Fruit fly (Drosophila melanogaster) whole organism, embryonic: ENCODE data around the gene osi.

Experiments
- Atf3 ChIP-seq: fragments of 200-800 bp; sonication (Bioruptor generic); optimal IDR thresholded peaks from 3 replicates; lab custom pipeline; 2016; ENCODE audit warnings: missing biosample characterization, missing genetic modification characterization
- Atf6 ChIP-seq: fragments of 200-800 bp; sonication (Bioruptor generic); IDR thresholded peaks from 2 replicates; pipeline ENCODE4 v1.3.6; 2022; ENCODE audit warnings: missing biosample characterization, missing genetic modification characterization
- C15 ChIP-seq: fragments of 200-800 bp; sonication (Bioruptor generic); IDR thresholded peaks from 3 replicates; pipeline ENCODE4 v1.3.6; 2022; ENCODE audit warnings: missing biosample characterization, missing genetic modification characterization
- CG11085 ChIP-seq: fragments of 200-800 bp; sonication (Bioruptor generic); IDR thresholded peaks from 2 replicates; pipeline ENCODE4 v1.3.6; 2022; ENCODE audit warnings: missing biosample characterization, missing genetic modification characterization
- CG12104 ChIP-seq: fragments of 200-800 bp; sonication (Bioruptor generic); optimal IDR thresholded peaks from 3 replicates; lab custom pipeline; 2016; ENCODE audit warnings: missing biosample characterization, missing genetic modification characterization
- CG12219 ChIP-seq: fragments of 200-800 bp; sonication (Bioruptor generic); optimal IDR thresholded peaks from 3 replicates; lab custom pipeline; 2018; ENCODE audit warnings: missing biosample characterization, mild to moderate bottlenecking, missing genetic modification characterization
- CG13775 ChIP-seq: fragments of 200-800 bp; sonication (Bioruptor generic); optimal IDR thresholded peaks from 3 replicates; lab custom pipeline; 2017; ENCODE audit warnings: missing biosample characterization, mild to moderate bottlenecking, missing genetic modification characterization
- CG15479 ChIP-seq: fragments of 200-800 bp; sonication (Bioruptor generic); optimal IDR thresholded peaks from 3 replicates; lab custom pipeline; 2019; ENCODE audit warnings: missing biosample characterization, mild to moderate bottlenecking, missing genetic modification characterization, moderate library complexity
- CG15601 ChIP-seq: fragments of 200-800 bp; sonication (Bioruptor generic); optimal IDR thresholded peaks from 3 replicates; lab custom pipeline; 2019; ENCODE audit warnings: missing biosample characterization, mild to moderate bottlenecking, missing genetic modification characterization, moderate library complexity
- CG17568 ChIP-seq: fragments of 200-800 bp; sonication (Bioruptor generic); optimal IDR thresholded peaks from 2 replicates; lab custom pipeline; 2018; ENCODE audit warnings: missing biosample characterization, mild to moderate bottlenecking, missing genetic modification characterization, moderate library complexity
- CG17612 ChIP-seq: fragments of 200-800 bp; sonication (Bioruptor generic); IDR thresholded peaks from 2 replicates; pipeline ENCODE4 v1.3.6; 2022; ENCODE audit warnings: missing biosample characterization, missing genetic modification characterization
- CG2199 ChIP-seq: fragments of 200-800 bp; sonication (Bioruptor generic); IDR thresholded peaks from 3 replicates; pipeline ENCODE4 v1.3.6; 2022; ENCODE audit warnings: missing biosample characterization, missing genetic modification characterization
- CG31441 ChIP-seq: fragments of 200-800 bp; sonication (Bioruptor generic); IDR thresholded peaks from 2 replicates; pipeline ENCODE4 v1.3.6; 2022; ENCODE audit warnings: missing biosample characterization, missing genetic modification characterization
- CG3163 ChIP-seq: fragments of 200-800 bp; sonication (Bioruptor generic); optimal IDR thresholded peaks from 3 replicates; lab custom pipeline; 2016; ENCODE audit warnings: missing biosample characterization, missing genetic modification characterization
- CG7963 ChIP-seq: fragments of 200-800 bp; sonication (Bioruptor generic); IDR thresholded peaks from 3 replicates; pipeline ENCODE4 v1.3.6; 2022; ENCODE audit warnings: missing biosample characterization, missing genetic modification characterization; ENCODE audit not compliant: partially characterized antibody
- CG8290 ChIP-seq, 3 experiments: fragments of 200-800 bp; sonication (Bioruptor generic); optimal IDR thresholded peaks; 2 replicates each; lab custom pipeline; 2016 to 2019; ENCODE audit warnings: missing biosample characterization in 3 of 3, missing genetic modification characterization in 3 of 3, mild to moderate bottlenecking in 2 of 3, moderate library complexity in 1 of 3
- CG9437 ChIP-seq: fragments of 200-800 bp; sonication (Bioruptor generic); optimal IDR thresholded peaks from 2 replicates; lab custom pipeline; 2018; ENCODE audit warnings: missing biosample characterization, mild to moderate bottlenecking, missing genetic modification characterization
- D ChIP-seq, 2 experiments: fragments of 200-800 bp in 1 of 2; fragments of >200 bp in 1 of 2; sonication (Bioruptor generic) in 1 of 2; optimal IDR thresholded peaks; 2 replicates in 1 of 2; 3 replicates in 1 of 2; lab custom pipeline; 2017; ENCODE audit warnings: mild to moderate bottlenecking in 1 of 2, missing biosample characterization in 1 of 2, missing genetic modification characterization in 1 of 2, missing genetic modification reagents in 1 of 2
- D19B ChIP-seq: fragments of 200-800 bp; sonication (Bioruptor generic); optimal IDR thresholded peaks from 2 replicates; lab custom pipeline; 2017; ENCODE audit warnings: missing biosample characterization, mild to moderate bottlenecking, missing genetic modification characterization
- Dip2 ChIP-seq: fragments of 200-800 bp; sonication (Bioruptor generic); IDR thresholded peaks from 2 replicates; pipeline ENCODE4 v1.3.6; 2022; ENCODE audit warnings: missing biosample characterization, missing genetic modification characterization
- Eip74EF ChIP-seq, 2 experiments: fragments of 200-800 bp in 1 of 2; fragments of >200 bp in 1 of 2; sonication (Bioruptor generic) in 1 of 2; optimal IDR thresholded peaks; 2 replicates each; lab custom pipeline; 2017 to 2019; ENCODE audit warnings: missing biosample characterization in 2 of 2, missing genetic modification characterization in 2 of 2, mild to moderate bottlenecking in 1 of 2, moderate library complexity in 1 of 2
- HLH3B ChIP-seq: fragments of 200-800 bp; sonication (Bioruptor generic); IDR thresholded peaks from 2 replicates; pipeline ENCODE4 v1.3.6; 2022; ENCODE audit warnings: missing biosample characterization, missing genetic modification characterization
- HLH4C ChIP-seq: fragments of 200-800 bp; sonication (Bioruptor generic); IDR thresholded peaks from 3 replicates; pipeline ENCODE4 v1.3.6; 2022; ENCODE audit warnings: missing biosample characterization, missing genetic modification characterization; ENCODE audit not compliant: partially characterized antibody
- Med ChIP-seq: fragments of 200-800 bp; sonication (Bioruptor generic); peaks from one replicate; lab custom pipeline; 2016; ENCODE audit warnings: missing biosample characterization, missing genetic modification characterization, mild to moderate bottlenecking, inconsistent platforms, moderate library complexity
- Scr ChIP-seq: fragments of 200-800 bp; sonication (Bioruptor generic); IDR thresholded peaks from 2 replicates; pipeline ENCODE4 v1.3.6; 2022; ENCODE audit warnings: missing biosample characterization, missing genetic modification characterization; ENCODE audit not compliant: partially characterized antibody
- Sry-β ChIP-seq: fragments of 200-800 bp; sonication (Bioruptor generic); optimal IDR thresholded peaks from 2 replicates; lab custom pipeline; 2018; ENCODE audit warnings: missing biosample characterization, mild to moderate bottlenecking, missing genetic modification characterization, moderate library complexity
- bcd ChIP-seq: fragments of 200-800 bp; sonication (Bioruptor generic); optimal IDR thresholded peaks from 2 replicates; lab custom pipeline; 2017; ENCODE audit warnings: missing biosample characterization, mild to moderate bottlenecking, missing genetic modification characterization
- br ChIP-seq: fragments of >200 bp; optimal IDR thresholded peaks from 2 replicates; lab custom pipeline; 2017
- croc ChIP-seq: fragments of 200-800 bp; sonication (Bioruptor generic); conservative IDR thresholded peaks from 3 replicates; pipeline ENCODE4 v1.3.6; 2022; ENCODE audit warnings: missing biosample characterization, missing genetic modification characterization
- dpn ChIP-seq, 2 experiments: fragments of 200-800 bp; sonication (Bioruptor generic); optimal IDR thresholded peaks; 3 replicates each; lab custom pipeline; 2016; ENCODE audit warnings: missing biosample characterization in 2 of 2, missing genetic modification characterization in 2 of 2
- grn ChIP-seq: fragments of 200-800 bp; sonication (Bioruptor generic); optimal IDR thresholded peaks from 3 replicates; lab custom pipeline; 2017; ENCODE audit warnings: missing biosample characterization, missing genetic modification characterization
- gsb ChIP-seq: fragments of 200-800 bp; sonication (Bioruptor generic); IDR thresholded peaks from 2 replicates; pipeline ENCODE4 v1.3.6; 2022; ENCODE audit warnings: missing biosample characterization, missing genetic modification characterization
- kay ChIP-seq: fragments of 200-800 bp; sonication (Bioruptor generic); optimal IDR thresholded peaks from 2 replicates; lab custom pipeline; 2016; ENCODE audit warnings: missing biosample characterization, missing genetic modification characterization
- kni ChIP-seq: fragments of 200-800 bp; sonication (Bioruptor generic); optimal IDR thresholded peaks from 3 replicates; lab custom pipeline; 2017; ENCODE audit warnings: mild to moderate bottlenecking, missing biosample characterization, missing genetic modification reagents, missing genetic modification characterization
- oc ChIP-seq: fragments of 200-800 bp; sonication (Bioruptor generic); optimal IDR thresholded peaks from 2 replicates; lab custom pipeline; 2018; ENCODE audit warnings: missing biosample characterization, mild to moderate bottlenecking, missing genetic modification characterization, moderate library complexity
- pb ChIP-seq: fragments of 200-800 bp; sonication (Bioruptor generic); optimal IDR thresholded peaks from 3 replicates; lab custom pipeline; 2016; ENCODE audit warnings: missing biosample characterization, missing genetic modification characterization
- phol ChIP-seq: fragments of 200-800 bp; sonication (Bioruptor generic); optimal IDR thresholded peaks from 3 replicates; lab custom pipeline; 2018; ENCODE audit warnings: missing biosample characterization, mild to moderate bottlenecking, missing genetic modification characterization, moderate library complexity
- prd ChIP-seq, 3 experiments: fragments of >200 bp in 2 of 3; fragments of 200-800 bp in 1 of 3; sonication (Bioruptor generic) in 1 of 3; optimal IDR thresholded peaks in 2 of 3; IDR thresholded peaks in 1 of 3; 2 replicates in 2 of 3; 3 replicates in 1 of 3; pipeline versions ENCODE4 v1.3.6 to Lab custom; 2017 to 2022; ENCODE audit warnings: missing biosample characterization in 1 of 3, missing genetic modification characterization in 1 of 3
- rib ChIP-seq: fragments of 200-800 bp; sonication (Bioruptor generic); IDR thresholded peaks from 2 replicates; pipeline ENCODE4 v1.3.6; 2022; ENCODE audit warnings: missing biosample characterization, missing genetic modification characterization
- so ChIP-seq: fragments of 200-800 bp; sonication (Bioruptor generic); IDR thresholded peaks from 3 replicates; pipeline ENCODE4 v1.3.6; 2022; ENCODE audit warnings: missing biosample characterization, missing genetic modification characterization
- ssp ChIP-seq: fragments of 200-800 bp; sonication (Bioruptor generic); IDR thresholded peaks from 2 replicates; pipeline ENCODE4 v1.3.6; 2022; ENCODE audit warnings: missing biosample characterization, missing genetic modification characterization
- tll ChIP-seq, 2 experiments: fragments of 200-800 bp in 1 of 2; fragments of >200 bp in 1 of 2; sonication (Bioruptor generic) in 1 of 2; optimal IDR thresholded peaks; 2 replicates each; lab custom pipeline; 2017 to 2019; ENCODE audit warnings: missing biosample characterization in 2 of 2, missing genetic modification characterization in 2 of 2, mild to moderate bottlenecking in 1 of 2, moderate library complexity in 1 of 2
- twi ChIP-seq: fragments of 200-800 bp; optimal IDR thresholded peaks from 2 replicates; lab custom pipeline; 2019; ENCODE audit warnings: missing biosample characterization, mild to moderate bottlenecking, missing genetic modification characterization, moderate library complexity
- vfl ChIP-seq: fragments of 200-800 bp; sonication (Bioruptor generic); optimal IDR thresholded peaks from 2 replicates; lab custom pipeline; 2016; ENCODE audit warnings: missing biosample characterization, missing genetic modification characterization
- z ChIP-seq: fragments of 200-800 bp; sonication (Bioruptor generic); IDR thresholded peaks from 3 replicates; pipeline ENCODE4 v1.3.6; 2022; ENCODE audit warnings: missing biosample characterization, missing genetic modification characterization
- zfh1 ChIP-seq: fragments of 200-800 bp; sonication (Bioruptor generic); IDR thresholded peaks from 3 replicates; pipeline ENCODE4 v1.3.6; 2022; ENCODE audit warnings: missing biosample characterization, missing genetic modification characterization

Gene osi

DNA sequence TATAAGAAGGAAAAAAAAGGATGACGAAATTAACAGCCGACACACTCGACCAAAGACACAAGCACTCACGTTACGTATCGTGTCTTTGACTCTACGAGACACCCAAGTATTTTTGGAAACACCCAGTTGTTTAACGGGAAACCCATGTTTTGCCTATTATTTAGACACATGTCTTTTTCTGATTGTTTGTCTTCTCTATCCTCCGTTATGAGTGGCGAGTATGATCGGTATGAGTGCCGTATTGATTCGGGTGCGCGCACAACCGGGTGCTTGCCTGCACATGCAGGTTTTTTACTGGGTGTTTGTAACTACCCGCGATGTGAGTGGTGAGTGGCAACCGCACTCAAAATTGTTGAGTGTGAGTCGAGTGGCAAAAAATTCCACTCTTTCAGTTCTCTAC lies 28.7 kb downstream of the osi start (continued):
- no peak for TF ChIP-seq CG7963 (GFP tag; lab: Robert Waterston, UW)
- TF ChIP-seq CG2199 (GFP tag; lab: Robert Waterston, UW): peak; percentile 98
- no peak for TF ChIP-seq D (optimal IDR thresholded peaks at IDR 0.05; lab: Kevin White, UChicago)
- no peak for TF ChIP-seq D (GFP tag; optimal IDR thresholded peaks at IDR 0.05; lab: Kevin White, UChicago)
- TF ChIP-seq croc (GFP tag; lab: Robert Waterston, UW): no peak
- TF ChIP-seq CG9437 (GFP tag; lab: Kevin White, UChicago): peak; percentile 79
- TF ChIP-seq vfl (GFP tag; lab: Kevin White, UChicago): no peak
- TF ChIP-seq br (lab: Kevin White, UChicago): no peak
- TF ChIP-seq bcd (GFP tag; lab: Kevin White, UChicago): no peak
- no peak for TF ChIP-seq Scr (GFP tag; lab: Robert Waterston, UW)
- TF ChIP-seq CG31441 (GFP tag; lab: Robert Waterston, UW): no peak
- no peak for TF ChIP-seq CG11085 (GFP tag; lab: Robert Waterston, UW)
- no peak for TF ChIP-seq D19B (GFP tag; lab: Kevin White, UChicago)
- TF ChIP-seq tll (GFP tag; optimal IDR thresholded peaks at IDR 0.05; lab: Kevin White, UChicago): peak in 1 of 2 experiments; percentile 51
- no peak for TF ChIP-seq zfh1 (GFP tag; lab: Robert Waterston, UW)
- TF ChIP-seq Atf3 (GFP tag; lab: Kevin White, UChicago): no peak
- TF ChIP-seq phol (tag; lab: Kevin White, UChicago): no peak
- TF ChIP-seq z: peak; percentile 94
- no peak for TF ChIP-seq CG12104
- TF ChIP-seq HLH4C (GFP tag; lab: Robert Waterston, UW): no peak
- no peak for TF ChIP-seq CG12219 (GFP tag; lab: Kevin White, UChicago)
- TF ChIP-seq prd (optimal IDR thresholded peaks at IDR 0.05; lab: Kevin White, UChicago): no peak
- TF ChIP-seq prd (GFP tag; IDR thresholded peaks at IDR 0.05; lab: Robert Waterston, UW): no peak
- no peak for TF ChIP-seq C15 (GFP tag; lab: Robert Waterston, UW)
- TF ChIP-seq CG8290 (GFP tag; optimal IDR thresholded peaks at IDR 0.05; lab: Kevin White, UChicago): no peak
- peak in 1 of 2 experiments; percentile 9 for TF ChIP-seq CG8290 (tag; optimal IDR thresholded peaks at IDR 0.05; lab: Kevin White, UChicago)
- TF ChIP-seq CG17612 (GFP tag; lab: Robert Waterston, UW): no peak
- no peak for TF ChIP-seq gsb (GFP tag; lab: Robert Waterston, UW)
- no peak for TF ChIP-seq oc (tag; lab: Kevin White, UChicago)
- no peak for TF ChIP-seq pb (GFP tag; lab: Kevin White, UChicago)
- peak; percentile 75 for TF ChIP-seq Med (GFP tag; lab: Kevin White, UChicago)
- TF ChIP-seq CG15479 (GFP tag; lab: Kevin White, UChicago): peak; percentile 4
- TF ChIP-seq ssp (GFP tag; lab: Robert Waterston, UW): no peak
- no peak for TF ChIP-seq so (GFP tag; lab: Robert Waterston, UW)
- TF ChIP-seq dpn (GFP tag; optimal IDR thresholded peaks at IDR 0.05; lab: Kevin White, UChicago): no peak
- no peak for TF ChIP-seq Eip74EF (GFP tag; optimal IDR thresholded peaks at IDR 0.05; lab: Kevin White, UChicago)
- no peak for TF ChIP-seq grn
- no peak for TF ChIP-seq rib
- no peak for TF ChIP-seq Atf6 (GFP tag; lab: Robert Waterston, UW)
- no peak for TF ChIP-seq Dip2 (GFP tag; lab: Robert Waterston, UW)
- TF ChIP-seq HLH3B (GFP tag; lab: Robert Waterston, UW): no peak
- no peak for TF ChIP-seq kay (GFP tag; lab: Kevin White, UChicago)
- TF ChIP-seq CG3163: peak; percentile 21
- no peak for TF ChIP-seq CG15601 (tag; lab: Kevin White, UChicago)
- TF ChIP-seq CG13775 (GFP tag; lab: Kevin White, UChicago): no peak
- peak; percentile 87 for TF ChIP-seq twi (tag; lab: Kevin White, UChicago)
- TF ChIP-seq CG17568: no peak
- no peak for TF ChIP-seq Sry-β
- no peak for TF ChIP-seq kni (GFP tag; lab: Kevin White, UChicago)
